Fruit fly (Drosophila melanogaster) whole organism, pupa: ENCODE data around the gene CG14416.
A peak's percentile ranks its signal among the peaks of the same experiment; 100 is the strongest.

Source experiments
- CG12605 ChIP-seq: fragments of 200-800 bp; sonication (Bioruptor generic); IDR thresholded peaks from 2 replicates; pipeline ENCODE4 v1.3.6; 2022; ENCODE audit warnings: missing biosample characterization, missing genetic modification characterization
- CG13204 ChIP-seq: fragments of 200-800 bp; sonication (Bioruptor generic); optimal IDR thresholded peaks from 2 replicates; lab custom pipeline; 2018; ENCODE audit warnings: missing biosample characterization, mild to moderate bottlenecking, missing genetic modification characterization, moderate library complexity
- CG14655 ChIP-seq: fragments of 200-800 bp; sonication (Bioruptor generic); optimal IDR thresholded peaks from 3 replicates; lab custom pipeline; 2017; ENCODE audit warnings: mild to moderate bottlenecking, missing biosample characterization, missing genetic modification reagents, missing genetic modification characterization
- CG15710 ChIP-seq: fragments of 200-800 bp; sonication (Bioruptor generic); optimal IDR thresholded peaks from 2 replicates; lab custom pipeline; 2018; ENCODE audit warnings: missing biosample characterization, mild to moderate bottlenecking, missing genetic modification characterization, moderate library complexity
- CG17806 ChIP-seq: fragments of 200-800 bp; sonication (Bioruptor generic); optimal IDR thresholded peaks from 2 replicates; lab custom pipeline; 2018; ENCODE audit warnings: missing biosample characterization, mild to moderate bottlenecking, missing genetic modification characterization, moderate library complexity
- CG4496 ChIP-seq: fragments of 200-800 bp; sonication (Bioruptor generic); IDR thresholded peaks from 3 replicates; pipeline ENCODE4 v1.3.6; 2022; ENCODE audit warnings: missing biosample characterization, missing genetic modification characterization
- CG8159 ChIP-seq: fragments of 200-800 bp; sonication (Bioruptor generic); optimal IDR thresholded peaks from 3 replicates; lab custom pipeline; 2018; ENCODE audit warnings: missing biosample characterization, mild to moderate bottlenecking, missing genetic modification characterization, moderate library complexity
- CG8301 ChIP-seq: fragments of 200-800 bp; sonication (Bioruptor generic); optimal IDR thresholded peaks from 2 replicates; lab custom pipeline; 2018; ENCODE audit warnings: missing biosample characterization, mild to moderate bottlenecking, missing genetic modification characterization
- CG9948 ChIP-seq: fragments of 200-800 bp; sonication (Bioruptor generic); optimal IDR thresholded peaks from 2 replicates; lab custom pipeline; 2018; ENCODE audit warnings: missing biosample characterization, mild to moderate bottlenecking, missing genetic modification characterization, moderate library complexity
- EcR ChIP-seq: fragments of 200-800 bp; sonication (Bioruptor generic); optimal IDR thresholded peaks from 3 replicates; lab custom pipeline; 2019; ENCODE audit warnings: missing biosample characterization, missing genetic modification characterization, mild to moderate bottlenecking, moderate library complexity, missing genetic modification reagents
- Pif1A ChIP-seq: fragments of 200-800 bp; sonication (Bioruptor generic); optimal IDR thresholded peaks from 3 replicates; lab custom pipeline; 2016; ENCODE audit warnings: missing biosample characterization, missing genetic modification characterization
- fd96Ca ChIP-seq: fragments of 200-800 bp; sonication (Bioruptor generic); IDR thresholded peaks from 3 replicates; pipeline ENCODE4 v1.3.6; 2022; ENCODE audit warnings: missing biosample characterization, missing genetic modification characterization
- gl ChIP-seq: fragments of 200-800 bp; sonication (Bioruptor generic); optimal IDR thresholded peaks from 2 replicates; lab custom pipeline; 2018; ENCODE audit warnings: missing biosample characterization, mild to moderate bottlenecking, missing genetic modification characterization
- rn ChIP-seq: fragments of 200-800 bp; sonication (Bioruptor generic); IDR thresholded peaks from 2 replicates; pipeline ENCODE4 v1.3.6; 2022; ENCODE audit warnings: missing biosample characterization, missing genetic modification characterization

DNA sequence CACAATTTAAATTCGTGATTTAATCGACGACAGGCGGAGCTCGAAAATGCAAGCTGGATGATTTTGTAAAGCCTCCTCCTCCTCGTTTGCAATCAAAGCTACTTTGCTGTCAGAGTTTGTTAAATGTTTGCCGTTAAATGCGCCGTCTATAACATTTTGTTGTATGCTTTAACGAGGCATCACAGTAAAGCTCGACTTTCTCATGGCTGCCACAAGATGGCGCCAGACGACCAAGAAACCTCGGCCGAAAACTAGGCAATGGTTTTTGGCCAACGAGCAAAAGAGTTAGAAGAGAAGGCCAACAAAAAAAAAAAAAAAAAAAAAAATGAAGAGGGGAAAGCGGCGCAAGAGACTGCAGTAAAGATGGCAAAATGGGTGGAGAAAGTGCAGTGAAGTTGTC is 3.2 kb downstream of the CG14416 start:
- TF ChIP-seq rn (GFP tag; lab: Robert Waterston, UW), result 0 out of 2 replicates have a peak, but pooled peaks have one; percentile 34
- TF ChIP-seq Pif1A, result no peak
- TF ChIP-seq CG8301 (tag; lab: Kevin White, UChicago), result no peak
- TF ChIP-seq CG4496, result 0 out of 3 replicates have a peak, but pooled peaks have one; percentile 27
- no peak for TF ChIP-seq gl (tag; lab: Kevin White, UChicago)
- no peak for TF ChIP-seq CG14655 (GFP tag; lab: Kevin White, UChicago)
- TF ChIP-seq EcR (GFP tag; lab: Kevin White, UChicago), result no peak
- TF ChIP-seq CG13204 (GFP tag; lab: Kevin White, UChicago), result no peak
- TF ChIP-seq CG15710 (tag; lab: Kevin White, UChicago), result no peak
- TF ChIP-seq CG9948 (tag; lab: Kevin White, UChicago), result no peak
- TF ChIP-seq CG17806 (tag; lab: Kevin White, UChicago), result no peak
- no peak for TF ChIP-seq fd96Ca (GFP tag; lab: Robert Waterston, UW)
- no peak for TF ChIP-seq CG12605 (GFP tag; lab: Robert Waterston, UW)
- no peak for TF ChIP-seq CG8159 (tag; lab: Kevin White, UChicago)
